Worm (Caenorhabditis elegans) whole organism, mixed stage, embryonic: Measurements from ENCODE around the gene irk-3.

Experiments
- elt-1 ChIP-seq: sonication (generic microtip); optimal IDR thresholded peaks from 2 replicates; lab custom pipeline; 2017; ENCODE audit warnings: missing genetic modification characterization, mild to moderate bottlenecking, missing compliant biosample characterization, antibody characterized with exemption, moderate library complexity, borderline replicate concordance; ENCODE audit not compliant: insufficient read depth
- elt-3 ChIP-seq: fragments of 150-350 bp; optimal IDR thresholded peaks from 2 replicates; lab custom pipeline; 2014; ENCODE audit warnings: missing biosample characterization, missing genetic modification characterization
- lsy-2 ChIP-seq: fragments of 150-350 bp; optimal IDR thresholded peaks from 2 replicates; lab custom pipeline; 2014; ENCODE audit warnings: missing biosample characterization, missing genetic modification characterization
- nhr-237 ChIP-seq: fragments of 150-350 bp; optimal IDR thresholded peaks from 2 replicates; lab custom pipeline; 2014; ENCODE audit warnings: missing biosample characterization, missing genetic modification characterization
- nhr-28 ChIP-seq: fragments of 150-350 bp; optimal IDR thresholded peaks from 2 replicates; lab custom pipeline; 2014; ENCODE audit warnings: missing biosample characterization, missing genetic modification characterization
- snpc-4 ChIP-seq: fragments of 150-350 bp; optimal IDR thresholded peaks from 2 replicates; lab custom pipeline; 2014; ENCODE audit warnings: missing biosample characterization, missing genetic modification characterization
- tbx-8 ChIP-seq: fragments of 200-800 bp; sonication (Bioruptor generic); optimal IDR thresholded peaks from 2 replicates; lab custom pipeline; 2018; ENCODE audit warnings: mild to moderate bottlenecking, missing genetic modification characterization, moderate library complexity, missing compliant biosample characterization
- unc-39 ChIP-seq: fragments of 150-350 bp; optimal IDR thresholded peaks from 2 replicates; lab custom pipeline; 2014; ENCODE audit warnings: missing biosample characterization, missing genetic modification characterization

- TF ChIP-seq snpc-4 (tag; lab: Kevin White, UChicago) (no peak), nhr-28 (no peak), unc-39 (no peak), elt-1 (no peak), elt-3 (no peak), tbx-8 (GFP tag; lab: Kevin White, UChicago) (no peak), lsy-2 (tag; lab: Kevin White, UChicago) (no peak), nhr-237 (tag; lab: Kevin White, UChicago) (no peak)
Measured at ce11 chrX:14307667-14308066, 62.5 kb downstream of the irk-3 start, which contains the start of gene gphr-2.
